Fruit fly (Drosophila melanogaster): ENCODE results near the gene Cftr.

The Cftr gene

dm6 chr3R:24572540-24573043, 28.9 kb upstream of the Cftr start (continued):
- TF ChIP-seq seq (GFP tag; IDR thresholded peaks at IDR 0.05) (peak; percentile 99), CG12659 (GFP tag; optimal IDR thresholded peaks at IDR 0.05) (peak; percentile 99), gem (tag; optimal IDR thresholded peaks at IDR 0.05) (peak; percentile 98), CG30403 (GFP tag; optimal IDR thresholded peaks at IDR 0.05) (peak; percentile 98), ERR (GFP tag; optimal IDR thresholded peaks at IDR 0.05) (peak; percentile 92), Dad (GFP tag; optimal IDR thresholded peaks at IDR 0.05) (peak; percentile 95), salm (tag; optimal IDR thresholded peaks at IDR 0.05) (peak; percentile 94), B-H2 (GFP tag; optimal IDR thresholded peaks at IDR 0.05) (peak; percentile 99), pb (GFP tag; optimal IDR thresholded peaks at IDR 0.05) (peak; percentile 83), toy (GFP tag; IDR thresholded peaks at IDR 0.05) (peak; percentile 96), stc (GFP tag; IDR thresholded peaks at IDR 0.05) (peak; percentile 99), CG16815 (GFP tag; optimal IDR thresholded peaks at IDR 0.05) (peak; percentile 85), Hmr (GFP tag; optimal IDR thresholded peaks at IDR 0.05) (peak; percentile 99), CG15479 (GFP tag; optimal IDR thresholded peaks at IDR 0.05) (no peak), sens-2 (GFP tag; IDR thresholded peaks at IDR 0.05) (peak; percentile 97), CG7556 (GFP tag; optimal IDR thresholded peaks at IDR 0.05) (peak; percentile 98), CG2116 (GFP tag; optimal IDR thresholded peaks at IDR 0.05) (peak; percentile 86), bigmax (GFP tag; optimal IDR thresholded peaks at IDR 0.05) (peak; percentile 73), trh (GFP tag; optimal IDR thresholded peaks at IDR 0.05) (peak; percentile 91), Gsc (GFP tag; IDR thresholded peaks at IDR 0.05) (no peak), CG12391 (tag; optimal IDR thresholded peaks at IDR 0.05) (peak; percentile 99), sd (tag; optimal IDR thresholded peaks at IDR 0.05) (peak; percentile 89), CG11696 (GFP tag; IDR thresholded peaks at IDR 0.05) (peak; percentile 93), danr (GFP tag; IDR thresholded peaks at IDR 0.05) (peak; percentile 95), Max (GFP tag; optimal IDR thresholded peaks at IDR 0.05) (peak; percentile 97), CG17612 (GFP tag; IDR thresholded peaks at IDR 0.05) (peak; percentile 94; the same call in 1 of the 2 replicates), D (optimal IDR thresholded peaks at IDR 0.05) (no peak), D (GFP tag; optimal IDR thresholded peaks at IDR 0.05) (peak; percentile 96), CG11723 (GFP tag; optimal IDR thresholded peaks at IDR 0.05) (peak; percentile 95), CG16779 (GFP tag; IDR thresholded peaks at IDR 0.05) (peak; percentile 98), sens (GFP tag) (peak; percentile 100), CG11093 (GFP tag; IDR thresholded peaks at IDR 0.05) (peak; percentile 95), nerfin-1 (tag; optimal IDR thresholded peaks at IDR 0.05) (peak; percentile 94), HLH4C (GFP tag; IDR thresholded peaks at IDR 0.05; ENCODE audit: partially characterized antibody) (no peak), gt (GFP tag; IDR thresholded peaks at IDR 0.05) (peak; percentile 90), CG14860 (GFP tag; IDR thresholded peaks at IDR 0.05; ENCODE audit: partially characterized antibody) (no peak), CG6654 (GFP tag; optimal IDR thresholded peaks at IDR 0.05) (peak; percentile 86), CG6813 (GFP tag; optimal IDR thresholded peaks at IDR 0.05) (peak; percentile 98), BEAF-32 (GFP tag; optimal IDR thresholded peaks at IDR 0.05) (peak; percentile 13), ranshi (GFP tag; IDR thresholded peaks at IDR 0.05) (peak; percentile 98), fd3F (GFP tag; optimal IDR thresholded peaks at IDR 0.05) (peak; percentile 96), Xrp1 (GFP tag; IDR thresholded peaks at IDR 0.05) (peak; percentile 98), zf30C (GFP tag; optimal IDR thresholded peaks at IDR 0.05) (peak; percentile 98), ci (GFP tag; IDR thresholded peaks at IDR 0.05) (peak; percentile 99), HLH3B (GFP tag; IDR thresholded peaks at IDR 0.05) (peak; percentile 99), CG9817 (tag; optimal IDR thresholded peaks at IDR 0.05) (peak; percentile 96), aop (GFP tag; IDR thresholded peaks at IDR 0.05) (peak; percentile 94), CG2889 (GFP tag; IDR thresholded peaks at IDR 0.05) (peak; percentile 95), Oli (tag; optimal IDR thresholded peaks at IDR 0.05) (peak; percentile 96), CG1603 (tag; optimal IDR thresholded peaks at IDR 0.05) (peak; percentile 90), Dfd (GFP tag; optimal IDR thresholded peaks at IDR 0.05) (no peak)
